Worm (Caenorhabditis elegans): ENCODE results near the gene T05A7.3.

Gene T05A7.3

DNA sequence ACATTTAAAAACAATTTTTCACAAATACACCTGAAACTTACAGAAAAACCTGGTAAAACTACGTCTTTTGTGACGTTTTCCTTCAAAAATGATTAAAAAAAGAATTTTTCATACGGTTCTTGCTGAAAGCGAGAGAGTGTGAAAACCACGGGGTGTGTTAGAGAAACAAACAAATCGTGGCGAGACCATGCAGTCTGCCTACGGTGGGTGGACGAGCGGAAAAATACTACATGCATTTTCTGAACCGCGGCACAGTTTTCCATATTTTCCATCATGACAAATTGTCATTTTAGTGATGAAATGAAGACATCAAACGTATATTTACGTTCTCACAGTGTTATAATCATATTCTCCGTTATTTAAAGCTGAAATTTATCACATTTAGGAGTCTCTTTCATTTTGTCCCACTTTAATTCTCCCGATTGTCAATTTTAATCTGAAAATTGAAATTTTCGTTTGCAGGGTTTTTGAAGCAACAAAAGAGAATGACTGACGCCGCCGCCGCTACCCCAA is 30.8 kb downstream of the T05A7.3 start, which contains the start of the genes F10G7.9 and tsn-1 (continued):
- peak; percentile 75 for TF ChIP-seq lin-13 (GFP tag; optimal IDR thresholded peaks at IDR 0.05)
- TF ChIP-seq F49E8.2 (tag; optimal IDR thresholded peaks at IDR 0.05; ENCODE audit: borderline replicate concordance) = peak; percentile 21
- TF ChIP-seq madf-5 (GFP tag; IDR thresholded peaks at IDR 0.05) = no peak
- TF ChIP-seq lsy-2 (tag; optimal IDR thresholded peaks at IDR 0.05) = peak; percentile 70 to 97
- no peak for TF ChIP-seq nhr-10 (tag; optimal IDR thresholded peaks at IDR 0.05)
- peak in 1 of 2 experiments; percentile 11 for TF ChIP-seq hif-1 (tag; optimal IDR thresholded peaks at IDR 0.05)
- peak; percentile 5 for TF ChIP-seq nhr-11 (tag; optimal IDR thresholded peaks at IDR 0.05)
- no peak for TF ChIP-seq ces-1 (GFP tag; optimal IDR thresholded peaks at IDR 0.05)
- peak; percentile 57 for TF ChIP-seq dmd-6 (GFP tag; IDR thresholded peaks at IDR 0.05)
- peak; percentile 59 for TF ChIP-seq dve-1 (tag; optimal IDR thresholded peaks at IDR 0.05; ENCODE audit: insufficient read depth)
- TF ChIP-seq rbr-2 (tag; optimal IDR thresholded peaks at IDR 0.05) = peak; percentile 0
- TF ChIP-seq Y48G9A.11 (GFP tag; IDR thresholded peaks at IDR 0.05) = peak; percentile 18; the same call in 1 of the 2 replicates

DNA sequence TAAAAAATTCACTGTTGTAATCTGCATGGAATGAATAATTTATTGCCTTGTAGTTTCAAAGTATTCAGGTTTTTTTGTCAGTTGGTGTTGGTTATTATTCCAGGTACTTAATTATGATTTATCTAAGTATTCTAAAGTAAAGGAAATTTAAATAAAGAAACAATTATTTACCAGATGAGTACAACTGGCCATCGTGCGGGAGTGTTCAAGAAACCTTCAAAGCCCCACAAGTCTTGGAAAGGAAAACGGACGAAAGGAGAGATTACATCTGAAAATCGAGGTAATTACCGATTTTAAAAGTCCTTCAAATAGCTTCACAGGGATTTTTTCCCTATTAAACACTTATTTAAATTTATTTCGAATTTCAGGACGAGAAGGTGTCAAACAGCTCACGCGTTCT is 34.5 kb downstream of the T05A7.3 start, which contains the start of gene tag-151:
Gene tag-151, plus strand, starts transcription at position 158 of the 400 bp plus-strand sequence.
- TF ChIP-seq ceh-32 (tag; optimal IDR thresholded peaks at IDR 0.05; ENCODE audit: poor library complexity) = no peak
- peak in 1 of 2 experiments; percentile 41 for TF ChIP-seq lsy-2 (tag; optimal IDR thresholded peaks at IDR 0.05)
- TF ChIP-seq lin-38 (GFP tag; IDR thresholded peaks at IDR 0.05) = peak; percentile 65
- peak; percentile 56; the same call in 1 of the 2 replicates for TF ChIP-seq arid-1 (GFP tag; conservative IDR thresholded peaks at IDR 0.05)
- no peak for TF ChIP-seq snpc-1.2 (GFP tag; IDR thresholded peaks at IDR 0.05)
- no peak for TF ChIP-seq ztf-11 (tag; optimal IDR thresholded peaks at IDR 0.05)
- no peak for TF ChIP-seq sdz-12 (GFP tag; optimal IDR thresholded peaks at IDR 0.05)
- peak in 1 of 2 experiments; percentile 54 for TF ChIP-seq daf-16 (GFP tag; optimal IDR thresholded peaks at IDR 0.05)
- TF ChIP-seq daf-16 (tag; optimal IDR thresholded peaks at IDR 0.05) = no peak
- 0 out of 2 replicates have a peak, but pooled peaks have one; percentile 22 for TF ChIP-seq lim-7 (GFP tag; IDR thresholded peaks at IDR 0.05)
- no peak for TF ChIP-seq T20F7.1 (GFP tag; optimal IDR thresholded peaks at IDR 0.05)
- no peak for TF ChIP-seq daf-19 (GFP tag; conservative IDR thresholded peaks at IDR 0.05)
- no peak for TF ChIP-seq ZK546.5 (tag; optimal IDR thresholded peaks at IDR 0.05)
- TF ChIP-seq nhr-48 (tag; optimal IDR thresholded peaks at IDR 0.05) = peak; percentile 16
- no peak for TF ChIP-seq ctbp-1 (GFP tag; IDR thresholded peaks at IDR 0.05)
- no peak for TF ChIP-seq rbr-2 (tag; optimal IDR thresholded peaks at IDR 0.05)
- TF ChIP-seq nhr-11 (tag; optimal IDR thresholded peaks at IDR 0.05) = no peak
- TF ChIP-seq aha-1 (tag) = no peak
- TF ChIP-seq Y5F2A.4 (GFP tag; optimal IDR thresholded peaks at IDR 0.05) = no peak
- peak; percentile 77 for TF ChIP-seq nhr-102 (tag; optimal IDR thresholded peaks at IDR 0.05)
- no peak for TF ChIP-seq aly-2 (tag; optimal IDR thresholded peaks at IDR 0.05)
- TF ChIP-seq hif-1 (tag; optimal IDR thresholded peaks at IDR 0.05) = no peak
- TF ChIP-seq unc-62 (GFP tag; optimal IDR thresholded peaks at IDR 0.05 in 1 of 2) = no peak
- TF ChIP-seq unc-62 (tag; optimal IDR thresholded peaks at IDR 0.05) = no peak
- no peak for TF ChIP-seq nhr-28 (tag; optimal IDR thresholded peaks at IDR 0.05)
- TF ChIP-seq saeg-2 (GFP tag; IDR thresholded peaks at IDR 0.05) = 0 out of 2 replicates have a peak, but pooled peaks have one; percentile 25
- no peak for TF ChIP-seq tag-97 (GFP tag; IDR thresholded peaks at IDR 0.05)
- no peak for TF ChIP-seq zip-11 (GFP tag; IDR thresholded peaks at IDR 0.05)
- TF ChIP-seq set-16 (GFP tag; IDR thresholded peaks at IDR 0.05) = no peak
- no peak for TF ChIP-seq skn-1 (tag; optimal IDR thresholded peaks at IDR 0.05)
- TF ChIP-seq nhr-111 (GFP tag; optimal IDR thresholded peaks at IDR 0.05) = no peak
- TF ChIP-seq dve-1 (tag; optimal IDR thresholded peaks at IDR 0.05; ENCODE audit: insufficient read depth) = peak; percentile 3
- TF ChIP-seq F10B5.3 (tag; optimal IDR thresholded peaks at IDR 0.05) = peak; percentile 54
- no peak for TF ChIP-seq nhr-10 (tag; optimal IDR thresholded peaks at IDR 0.05)
- no peak for TF ChIP-seq F49E8.2 (tag; optimal IDR thresholded peaks at IDR 0.05; ENCODE audit: borderline replicate concordance)
- no peak for TF ChIP-seq F44E2.7 (GFP tag; IDR thresholded peaks at IDR 0.05)
- no peak for TF ChIP-seq zfp-3 (GFP tag; conservative IDR thresholded peaks at IDR 0.05)
- TF ChIP-seq Y48G9A.11 (GFP tag; IDR thresholded peaks at IDR 0.05) = peak; percentile 24; the same call in 1 of the 2 replicates
- TF ChIP-seq spr-3 (GFP tag; optimal IDR thresholded peaks at IDR 0.05) = peak; percentile 58
- peak; percentile 54 for TF ChIP-seq zip-2 (tag; optimal IDR thresholded peaks at IDR 0.05)
- TF ChIP-seq snpc-4 (tag; optimal IDR thresholded peaks at IDR 0.05) = no peak
- no peak for TF ChIP-seq mes-2 (tag; optimal IDR thresholded peaks at IDR 0.05; ENCODE audit: poor library complexity, severe bottlenecking)
- no peak for TF ChIP-seq R02D3.7 (tag; optimal IDR thresholded peaks at IDR 0.05)
- TF ChIP-seq spr-1 (tag; optimal IDR thresholded peaks at IDR 0.05) = peak; percentile 36
